Worm (Caenorhabditis elegans): ENCODE measurements around the gene C28G1.6.

The C28G1.6 gene

ce11 chrX:8800983-8801382, 30.1 kb downstream of the C28G1.6 start (continued):
- TF ChIP-seq hif-1 (tag; optimal IDR thresholded peaks at IDR 0.05), result peak in 1 of 2 experiments; percentile 9
- no peak for TF ChIP-seq madf-9 (GFP tag; conservative IDR thresholded peaks at IDR 0.05)
- TF ChIP-seq set-16 (GFP tag; IDR thresholded peaks at IDR 0.05), result 0 out of 2 replicates have a peak, but pooled peaks have one; percentile 10
- TF ChIP-seq lin-15B (tag; optimal IDR thresholded peaks at IDR 0.05), result no peak
- no peak for TF ChIP-seq nhr-6 (tag; optimal IDR thresholded peaks at IDR 0.05)
- TF ChIP-seq hmg-1.1 (GFP tag; IDR thresholded peaks at IDR 0.05), result 0 out of 2 replicates have a peak, but pooled peaks have one; percentile 23
- TF ChIP-seq mdl-1 (tag; optimal IDR thresholded peaks at IDR 0.05), result no peak
- no peak for TF ChIP-seq mxl-2 (GFP tag; conservative IDR thresholded peaks at IDR 0.05)
- TF ChIP-seq tag-97 (GFP tag; IDR thresholded peaks at IDR 0.05), result no peak
- no peak for TF ChIP-seq fos-1 (tag; optimal IDR thresholded peaks at IDR 0.05)
- TF ChIP-seq egl-43 (GFP tag; IDR thresholded peaks at IDR 0.05), result no peak
- no peak for TF ChIP-seq F10B5.3 (tag; optimal IDR thresholded peaks at IDR 0.05)
- peak; percentile 80 for TF ChIP-seq aha-1 (tag)
- no peak for TF ChIP-seq nhr-111 (GFP tag; optimal IDR thresholded peaks at IDR 0.05)
- TF ChIP-seq F37D6.2 (tag; optimal IDR thresholded peaks at IDR 0.05), result no peak
- peak in 1 of 2 experiments; percentile 78 for TF ChIP-seq unc-62 (GFP tag; optimal IDR thresholded peaks at IDR 0.05 in 1 of 2)
- TF ChIP-seq unc-62 (tag; optimal IDR thresholded peaks at IDR 0.05), result no peak
- TF ChIP-seq dmd-8 (GFP tag; IDR thresholded peaks at IDR 0.05), result no peak
- no peak for TF ChIP-seq Y75B8A.6 (GFP tag; IDR thresholded peaks at IDR 0.05)
- no peak for TF ChIP-seq nhr-11 (tag; optimal IDR thresholded peaks at IDR 0.05)
- peak; percentile 70 for TF ChIP-seq ces-1 (GFP tag; optimal IDR thresholded peaks at IDR 0.05)
- no peak for TF ChIP-seq lin-13 (GFP tag; optimal IDR thresholded peaks at IDR 0.05)
- no peak for TF ChIP-seq saeg-2 (GFP tag; IDR thresholded peaks at IDR 0.05)
- peak; percentile 17 for TF ChIP-seq hlh-11 (tag; optimal IDR thresholded peaks at IDR 0.05)
- TF ChIP-seq lin-1 (GFP tag; IDR thresholded peaks at IDR 0.05), result no peak

- TF ChIP-seq nhr-42 (GFP tag; IDR thresholded peaks at IDR 0.05) (no peak), daf-16 (GFP tag; optimal IDR thresholded peaks at IDR 0.05) (no peak), daf-16 (tag; optimal IDR thresholded peaks at IDR 0.05) (no peak), nhr-28 (tag; optimal IDR thresholded peaks at IDR 0.05) (no peak), aha-1 (tag) (peak; percentile 91), zip-2 (tag; optimal IDR thresholded peaks at IDR 0.05) (no peak), php-3 (GFP tag; IDR thresholded peaks at IDR 0.05) (no peak), Y75B8A.6 (GFP tag; IDR thresholded peaks at IDR 0.05) (no peak), ceh-44 (GFP tag; IDR thresholded peaks at IDR 0.05) (no peak), aly-2 (tag; optimal IDR thresholded peaks at IDR 0.05) (no peak)
Observed at ce11 chrX:8800355-8800754, 30.7 kb downstream of the C28G1.6 start.

DNA sequence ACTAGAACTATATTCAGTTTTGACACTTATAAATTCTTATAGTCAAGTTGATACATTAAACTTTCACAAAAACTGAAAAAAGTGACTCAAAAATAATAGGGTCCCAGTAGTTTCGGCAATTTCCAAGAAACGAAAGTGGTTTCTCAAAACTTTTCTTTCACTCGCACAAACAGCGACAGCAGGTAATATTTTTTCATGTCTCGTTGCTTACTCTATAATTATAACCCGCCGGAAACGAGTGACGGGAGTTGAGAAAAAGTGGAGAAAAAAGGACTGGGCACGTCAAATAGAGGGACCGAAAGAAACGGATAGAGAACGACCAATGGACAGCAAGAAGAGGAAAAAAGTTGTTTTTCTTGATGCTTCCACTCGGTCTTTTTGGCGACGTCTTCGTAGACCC, 31.1 kb downstream of the C28G1.6 start:
- TF ChIP-seq mdl-1 (tag; optimal IDR thresholded peaks at IDR 0.05) (no peak), hlh-11 (tag; optimal IDR thresholded peaks at IDR 0.05) (no peak), nhr-28 (tag; optimal IDR thresholded peaks at IDR 0.05) (no peak), daf-8 (GFP tag; IDR thresholded peaks at IDR 0.05) (no peak), D1046.2 (GFP tag; IDR thresholded peaks at IDR 0.05) (no peak), arid-1 (GFP tag; conservative IDR thresholded peaks at IDR 0.05) (no peak), nhr-111 (GFP tag; optimal IDR thresholded peaks at IDR 0.05) (no peak), unc-62 (GFP tag; optimal IDR thresholded peaks at IDR 0.05 in 1 of 2) (peak in 1 of 2 experiments; percentile 50), unc-62 (tag; optimal IDR thresholded peaks at IDR 0.05) (no peak)

DNA sequence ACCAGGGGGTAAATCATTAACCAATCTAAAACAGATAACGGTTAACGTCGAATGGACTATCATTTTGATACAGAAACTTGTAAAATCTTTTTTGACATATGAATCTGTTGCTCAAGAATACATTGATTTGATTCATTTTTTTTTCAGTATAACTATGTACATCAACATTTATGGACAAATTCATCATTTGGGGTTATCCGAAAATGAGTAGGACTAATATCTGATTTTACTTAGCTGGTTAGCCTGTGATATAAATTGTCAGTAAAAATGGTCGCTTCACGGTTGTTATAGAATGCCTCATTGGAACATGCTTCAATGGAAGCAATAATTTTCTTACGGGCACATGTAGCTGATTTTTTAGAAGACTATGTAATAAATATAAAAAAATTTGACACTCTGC, 33.4 kb downstream of the C28G1.6 start:
- TF ChIP-seq unc-62 (GFP tag; optimal IDR thresholded peaks at IDR 0.05 in 1 of 2), result peak in 1 of 2 experiments; percentile 95
- no peak for TF ChIP-seq unc-62 (tag; optimal IDR thresholded peaks at IDR 0.05)
- no peak for TF ChIP-seq spr-3 (GFP tag; optimal IDR thresholded peaks at IDR 0.05)
- TF ChIP-seq nhr-77 (tag; optimal IDR thresholded peaks at IDR 0.05), result no peak
